Worm (Caenorhabditis elegans): ENCODE results near the gene fbxa-2.

The fbxa-2 gene

ce11 chrV:16253687-16254086 is 15.8 kb downstream of the fbxa-2 start, which contains the start of gene gcy-20:
gcy-20 (minus strand) TSS chrV:16253787.
- TF ChIP-seq blmp-1 (tag; optimal IDR thresholded peaks at IDR 0.05) (no peak), ztf-11 (tag; optimal IDR thresholded peaks at IDR 0.05) (no peak), ceh-43 (GFP tag; optimal IDR thresholded peaks at IDR 0.05) (no peak), hlh-1 (tag; optimal IDR thresholded peaks at IDR 0.05) (no peak), elt-3 (tag; optimal IDR thresholded peaks at IDR 0.05) (no peak), nhr-237 (tag; optimal IDR thresholded peaks at IDR 0.05) (no peak), unc-120 (tag; optimal IDR thresholded peaks at IDR 0.05; ENCODE audit: poor library complexity, severe bottlenecking) (no peak), ham-2 (GFP tag; optimal IDR thresholded peaks at IDR 0.05) (no peak), sem-2 (GFP tag; optimal IDR thresholded peaks at IDR 0.05) (no peak), zip-8 (tag; optimal IDR thresholded peaks at IDR 0.05) (no peak), nhr-2 (tag; optimal IDR thresholded peaks at IDR 0.05) (no peak)

DNA sequence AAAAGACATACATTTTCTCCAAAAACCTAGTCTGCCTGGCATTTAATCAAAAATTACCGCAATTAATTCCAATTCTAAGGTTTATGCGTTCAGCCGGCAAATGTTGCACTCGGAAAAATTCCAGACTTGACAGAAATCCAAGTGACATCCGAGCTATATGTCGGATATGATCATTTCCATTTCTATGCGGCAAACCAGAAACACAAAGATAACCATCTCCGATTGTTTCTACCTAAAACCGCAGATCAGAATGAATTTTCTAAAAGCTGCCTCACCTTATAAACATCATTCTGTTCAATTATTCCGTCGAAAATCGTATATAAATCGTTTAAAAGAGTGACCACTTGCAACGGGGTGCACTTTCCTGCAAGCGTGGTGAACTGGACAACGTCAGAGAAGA is 20.4 kb downstream of the fbxa-2 start:
- no peak for TF ChIP-seq ceh-83 (GFP tag; optimal IDR thresholded peaks at IDR 0.05)
- no peak for TF ChIP-seq flh-1 (GFP tag; optimal IDR thresholded peaks at IDR 0.05)
- peak; percentile 52 for TF ChIP-seq elt-1 (tag; optimal IDR thresholded peaks at IDR 0.05; ENCODE audit: borderline replicate concordance, insufficient read depth)
- TF ChIP-seq ceh-43 (GFP tag; optimal IDR thresholded peaks at IDR 0.05) = no peak

ce11 chrV:16246579-16246978 is 22.9 kb downstream of the fbxa-2 start, which contains the start of gene srh-95:
srh-95 (plus strand) TSS chrV:16246879.
- no peak for TF ChIP-seq sptf-1 (tag; optimal IDR thresholded peaks at IDR 0.05)

DNA sequence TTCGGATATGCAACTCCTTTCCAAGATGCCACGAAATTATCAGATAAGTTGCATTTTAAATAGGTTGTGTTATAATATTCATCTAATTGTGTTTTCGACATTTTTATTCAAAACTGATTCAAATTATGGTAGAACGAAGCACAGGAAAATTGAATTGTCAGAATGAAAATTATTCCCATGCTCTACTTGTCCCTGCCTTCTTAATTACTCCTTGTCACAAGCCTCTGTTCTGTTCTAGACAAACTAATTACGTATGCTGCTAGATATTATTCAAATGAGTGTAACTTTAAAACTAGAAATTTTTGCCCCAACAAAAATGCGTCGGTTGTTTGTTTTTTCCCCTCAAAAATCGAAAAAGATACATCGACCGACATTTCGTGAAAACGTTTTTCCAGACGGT is 25.4 kb downstream of the fbxa-2 start, which contains the start of gene srh-104:
srh-104 (minus strand) TSS at position 101 of the 400 bp plus-strand sequence.
- no peak for TF ChIP-seq ces-1 (GFP tag; optimal IDR thresholded peaks at IDR 0.05)
- no peak for TF ChIP-seq bed-3 (GFP tag; optimal IDR thresholded peaks at IDR 0.05)
- TF ChIP-seq nhr-2 (tag; optimal IDR thresholded peaks at IDR 0.05) = no peak
- TF ChIP-seq lsy-2 (tag; optimal IDR thresholded peaks at IDR 0.05) = no peak
- no peak for TF ChIP-seq unc-120 (tag; optimal IDR thresholded peaks at IDR 0.05; ENCODE audit: poor library complexity, severe bottlenecking)

DNA sequence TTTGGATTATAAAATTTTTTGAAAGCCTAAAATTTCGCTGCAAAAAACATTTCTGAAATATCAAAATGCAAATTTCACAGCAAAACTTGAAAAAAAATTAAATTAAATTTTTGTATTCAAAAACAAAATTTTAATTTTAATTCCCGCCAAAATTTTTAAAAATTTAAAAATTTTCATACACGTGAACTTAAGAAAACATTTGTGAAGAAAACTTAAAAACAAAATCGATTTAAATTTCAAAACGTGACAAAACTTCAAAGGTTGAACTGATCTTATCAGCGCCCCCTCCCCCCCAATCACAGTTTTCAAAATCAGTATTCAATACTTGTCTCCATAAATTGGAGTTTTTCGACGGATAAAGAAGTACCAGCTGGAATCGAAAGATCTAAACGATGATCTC is 32.2 kb downstream of the fbxa-2 start, which contains the start of gene F21H7.5:
F21H7.5 (plus strand) TSS at position 301 of the 400 bp plus-strand sequence.
- TF ChIP-seq nhr-237 (tag; optimal IDR thresholded peaks at IDR 0.05) (no peak), unc-120 (tag; optimal IDR thresholded peaks at IDR 0.05; ENCODE audit: poor library complexity, severe bottlenecking) (no peak), zip-8 (tag; optimal IDR thresholded peaks at IDR 0.05) (no peak), bed-3 (GFP tag; optimal IDR thresholded peaks at IDR 0.05) (no peak), ceh-43 (GFP tag; optimal IDR thresholded peaks at IDR 0.05) (no peak), snpc-4 (tag; optimal IDR thresholded peaks at IDR 0.05) (no peak), mls-2 (tag; optimal IDR thresholded peaks at IDR 0.05) (no peak), unc-39 (tag; optimal IDR thresholded peaks at IDR 0.05) (no peak), ham-2 (GFP tag; optimal IDR thresholded peaks at IDR 0.05) (no peak), sem-2 (GFP tag; optimal IDR thresholded peaks at IDR 0.05) (no peak), cnd-1 (tag; optimal IDR thresholded peaks at IDR 0.05) (no peak), ztf-11 (tag; optimal IDR thresholded peaks at IDR 0.05) (no peak), nhr-28 (tag; optimal IDR thresholded peaks at IDR 0.05) (no peak)

DNA sequence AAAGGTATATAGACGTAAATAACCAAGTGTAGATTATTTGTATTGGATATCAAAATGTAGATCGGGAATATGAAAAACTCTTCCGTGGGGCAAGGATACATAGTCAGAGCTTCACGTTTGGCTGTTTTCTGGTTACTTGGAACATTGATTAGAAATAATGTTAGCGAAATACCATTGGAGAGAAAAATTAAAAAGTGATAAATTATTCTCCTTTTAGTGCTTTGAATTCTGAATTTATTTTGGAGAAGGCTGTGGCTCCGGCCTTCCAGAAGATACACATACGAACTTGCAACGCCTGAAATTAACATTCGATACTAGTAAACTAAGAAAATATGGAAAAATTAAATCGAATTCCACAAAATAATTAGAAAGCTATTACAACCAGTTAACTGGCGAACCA is 33.8 kb downstream of the fbxa-2 start, which contains the start of gene srh-98:
srh-98 (minus strand) TSS at position 101 of the 400 bp plus-strand sequence.
- TF ChIP-seq ztf-11 (tag; optimal IDR thresholded peaks at IDR 0.05) (no peak), hlh-1 (tag; optimal IDR thresholded peaks at IDR 0.05) (no peak), nhr-237 (tag; optimal IDR thresholded peaks at IDR 0.05) (no peak), unc-39 (tag; optimal IDR thresholded peaks at IDR 0.05) (no peak), M03D4.4 (tag; optimal IDR thresholded peaks at IDR 0.05) (no peak), nhr-28 (tag; optimal IDR thresholded peaks at IDR 0.05) (no peak), lin-13 (tag; optimal IDR thresholded peaks at IDR 0.05) (no peak)

- TF ChIP-seq bed-3 (GFP tag; optimal IDR thresholded peaks at IDR 0.05) = no peak
- no peak for TF ChIP-seq sem-2 (GFP tag; optimal IDR thresholded peaks at IDR 0.05)
- no peak for TF ChIP-seq tbx-8 (GFP tag; optimal IDR thresholded peaks at IDR 0.05)
- TF ChIP-seq unc-120 (tag; optimal IDR thresholded peaks at IDR 0.05; ENCODE audit: poor library complexity, severe bottlenecking) = no peak
- no peak for TF ChIP-seq mab-5 (tag; optimal IDR thresholded peaks at IDR 0.05)
- no peak for TF ChIP-seq nhr-12 (tag; optimal IDR thresholded peaks at IDR 0.05)
- TF ChIP-seq lin-32 (GFP tag; optimal IDR thresholded peaks at IDR 0.05) = no peak
- TF ChIP-seq zip-8 (tag; optimal IDR thresholded peaks at IDR 0.05) = no peak
- TF ChIP-seq ztf-11 (tag; optimal IDR thresholded peaks at IDR 0.05) = no peak
- no peak for TF ChIP-seq nhr-237 (tag; optimal IDR thresholded peaks at IDR 0.05)
- TF ChIP-seq pha-4 (tag; optimal IDR thresholded peaks at IDR 0.05) = no peak
- no peak for TF ChIP-seq unc-62 (GFP tag; optimal IDR thresholded peaks at IDR 0.05)
- TF ChIP-seq cnd-1 (tag; optimal IDR thresholded peaks at IDR 0.05) = no peak
- TF ChIP-seq drap-1 (GFP tag; optimal IDR thresholded peaks at IDR 0.05) = no peak
- TF ChIP-seq nhr-28 (tag; optimal IDR thresholded peaks at IDR 0.05) = no peak
- no peak for TF ChIP-seq lsy-2 (tag; optimal IDR thresholded peaks at IDR 0.05)
- TF ChIP-seq blmp-1 (tag; optimal IDR thresholded peaks at IDR 0.05) = no peak
- no peak for TF ChIP-seq M03D4.4 (tag; optimal IDR thresholded peaks at IDR 0.05)
Measured at ce11 chrV:16235135-16235534, 34.3 kb downstream of the fbxa-2 start, which contains the start of gene F21H7.3. F21H7.3 (minus strand) TSS chrV:16235235.

Measured in whole organism, mixed stage, embryonic.